Worm (Caenorhabditis elegans) whole organism, L4/young adult: Measurements from ENCODE around the gene T16G12.10.
"Not testable (repeated sequence)": the region's sequence is repeated elsewhere in the genome, so short reads cannot be mapped to it uniquely, and the experiment has no call there.

Experiments
- W03F9.2 ChIP-seq: fragments of 150-350 bp; optimal IDR thresholded peaks from 2 replicates; lab custom pipeline; 2014; ENCODE audit warnings: missing biosample characterization, missing genetic modification characterization
- dao-5 ChIP-seq: sonication (generic microtip); optimal IDR thresholded peaks from 2 replicates; lab custom pipeline; 2016; ENCODE audit warnings: missing genotype, missing genetic modification characterization, moderate library complexity, missing compliant biosample characterization
- him-1 ChIP-seq: sonication (generic microtip); optimal IDR thresholded peaks from 2 replicates; lab custom pipeline; 2016; ENCODE audit warnings: missing genotype, missing genetic modification reagents, missing genetic modification characterization, missing compliant biosample characterization

T16G12.10 gene

DNA sequence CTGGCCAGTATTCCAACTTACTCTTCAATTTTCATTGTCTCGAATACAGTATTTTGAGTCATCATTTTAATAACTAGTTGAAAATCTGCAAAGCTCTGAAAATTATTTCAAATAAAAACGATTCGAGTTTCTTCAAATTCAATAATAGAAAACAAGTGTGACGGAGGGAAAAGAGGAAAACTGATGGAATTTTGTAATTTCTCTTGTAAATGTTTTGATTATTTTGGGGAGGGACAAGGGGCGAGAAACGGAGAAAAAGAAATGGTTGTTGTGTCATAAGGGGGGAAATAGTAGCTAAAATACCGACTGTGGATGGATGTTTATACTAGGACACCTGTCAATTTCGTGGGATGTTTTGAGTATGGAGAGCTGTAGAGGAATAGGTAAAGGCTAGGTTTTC lies 22.2 kb upstream of the T16G12.10 start, which contains the start of gene T16G12.9:
T16G12.9 (minus strand) TSS at position 101 of the 400 bp plus-strand sequence.
- no peak for TF ChIP-seq him-1 (tag; lab: Kevin White, UChicago)
- no peak for TF ChIP-seq dao-5 (tag; lab: Kevin White, UChicago)
- no peak for TF ChIP-seq W03F9.2 (tag; lab: Kevin White, UChicago)

DNA sequence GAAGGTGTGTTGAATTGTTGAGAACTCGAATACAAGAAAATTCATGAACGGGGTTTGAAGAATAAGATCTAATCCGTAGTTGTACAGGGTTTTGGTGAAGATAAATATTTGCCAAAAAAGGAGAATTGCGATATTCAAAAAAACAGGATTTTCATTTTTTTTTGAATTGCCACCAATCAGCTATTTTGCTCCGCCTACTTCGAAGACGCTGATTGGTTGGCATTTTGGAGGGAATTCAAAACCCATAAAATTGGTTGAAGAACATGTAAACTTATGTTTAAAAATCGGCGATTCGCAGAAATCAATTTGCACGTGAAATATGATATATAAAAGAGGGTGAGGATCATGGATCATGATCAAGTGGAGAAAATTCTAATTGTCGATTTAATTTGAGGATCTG lies 20.1 kb upstream of the T16G12.10 start:
- TF ChIP-seq dao-5 (tag; lab: Kevin White, UChicago) (no peak), W03F9.2 (tag; lab: Kevin White, UChicago) (no peak), him-1 (tag; lab: Kevin White, UChicago) (no peak)

DNA sequence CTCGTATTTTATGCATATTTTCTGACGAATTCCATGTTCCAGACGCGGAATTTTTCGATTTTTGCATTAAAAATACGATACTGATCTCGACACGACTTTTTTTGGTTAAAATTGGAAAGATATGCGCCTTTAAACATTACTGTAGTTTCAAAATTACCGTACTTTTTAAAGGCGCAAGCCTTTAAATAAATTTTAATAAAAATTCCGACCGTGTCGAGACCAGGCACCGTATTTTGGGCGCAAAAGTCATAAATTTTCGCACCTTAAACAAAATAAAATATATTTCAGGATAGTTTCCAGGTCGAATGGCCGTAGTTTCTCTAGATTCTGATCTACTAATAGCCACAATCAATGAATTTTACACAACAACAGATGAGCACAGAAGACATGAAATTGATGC lies 13.3 kb upstream of the T16G12.10 start, which contains the start of gene T16G12.6:
T16G12.6 (plus strand) TSS at position 301 of the 400 bp plus-strand sequence.
- TF ChIP-seq dao-5 (tag; lab: Kevin White, UChicago) (no peak), him-1 (tag; lab: Kevin White, UChicago) (no peak), W03F9.2 (tag; lab: Kevin White, UChicago) (no peak)

DNA sequence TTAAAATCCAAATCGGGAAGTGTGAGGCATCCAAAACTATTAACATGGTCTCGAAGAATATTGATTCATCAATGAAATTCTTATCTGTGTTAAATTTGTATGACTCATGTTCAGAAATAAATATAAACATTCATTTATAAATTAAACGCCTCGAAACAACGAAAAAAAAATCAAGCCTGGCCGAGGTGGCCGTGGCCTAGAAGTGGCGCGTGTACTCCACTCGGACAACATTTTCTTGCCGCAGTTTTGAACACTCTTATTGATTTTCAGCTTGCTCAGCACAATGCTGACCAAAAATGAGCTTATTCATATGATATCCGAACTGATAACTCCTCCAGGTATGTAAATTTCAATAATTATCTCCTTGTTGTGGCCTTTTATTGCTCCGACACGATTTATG lies 8.2 kb upstream of the T16G12.10 start, which contains the start of gene ekl-6:
ekl-6 (plus strand) TSS at position 265 of the 400 bp plus-strand sequence.
- TF ChIP-seq W03F9.2 (tag; lab: Kevin White, UChicago), result peak; percentile 51
- TF ChIP-seq dao-5 (tag; lab: Kevin White, UChicago), result no peak

DNA sequence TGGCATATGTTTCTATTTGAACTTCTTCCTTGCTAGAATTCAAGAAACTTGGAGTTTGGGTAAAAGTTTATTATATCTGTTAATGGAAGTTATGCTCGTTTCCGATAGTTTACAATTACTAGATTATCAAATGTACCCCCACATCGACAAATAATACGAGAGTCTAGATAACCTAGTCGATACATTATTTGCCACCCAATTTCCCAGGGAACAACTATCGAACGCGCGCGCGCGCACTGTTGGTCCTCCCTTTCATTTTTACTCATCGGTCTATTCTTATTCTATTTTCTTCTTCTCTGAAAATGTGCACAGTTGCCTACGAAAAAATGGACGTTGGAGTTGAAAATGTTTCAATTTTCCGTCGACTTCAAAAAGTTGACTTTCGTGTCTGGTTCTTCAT lies 4.6 kb upstream of the T16G12.10 start, which contains the start of gene T16G12.13:
T16G12.13 (plus strand) TSS at position 293 of the 400 bp plus-strand sequence.
- TF ChIP-seq him-1 (tag; lab: Kevin White, UChicago) (no peak), W03F9.2 (tag; lab: Kevin White, UChicago) (no peak), dao-5 (tag; lab: Kevin White, UChicago) (no peak)

DNA sequence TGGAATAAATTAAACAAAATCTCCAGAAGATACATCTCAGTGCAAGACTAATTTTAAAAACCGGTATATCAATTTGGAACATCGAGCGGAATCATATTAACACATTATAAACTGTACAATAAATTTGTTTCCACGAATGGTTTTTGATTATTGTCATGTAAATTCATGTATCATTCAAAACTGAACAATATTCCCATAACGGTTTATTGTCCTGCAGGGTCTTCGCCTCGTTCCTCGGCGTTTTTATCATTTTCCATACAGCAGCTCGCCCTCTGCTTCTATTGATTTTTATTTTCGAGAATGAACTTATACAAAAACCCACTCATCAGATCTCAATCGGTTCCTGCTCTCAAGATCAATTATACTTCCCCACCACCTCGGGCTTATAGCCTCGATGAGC lies 3.1 kb upstream of the T16G12.10 start, which contains the start of gene T16G12.8:
T16G12.8 (plus strand) TSS at position 301 of the 400 bp plus-strand sequence.
- TF ChIP-seq him-1 (tag; lab: Kevin White, UChicago) (no peak), dao-5 (tag; lab: Kevin White, UChicago) (no peak), W03F9.2 (tag; lab: Kevin White, UChicago) (no peak)

DNA sequence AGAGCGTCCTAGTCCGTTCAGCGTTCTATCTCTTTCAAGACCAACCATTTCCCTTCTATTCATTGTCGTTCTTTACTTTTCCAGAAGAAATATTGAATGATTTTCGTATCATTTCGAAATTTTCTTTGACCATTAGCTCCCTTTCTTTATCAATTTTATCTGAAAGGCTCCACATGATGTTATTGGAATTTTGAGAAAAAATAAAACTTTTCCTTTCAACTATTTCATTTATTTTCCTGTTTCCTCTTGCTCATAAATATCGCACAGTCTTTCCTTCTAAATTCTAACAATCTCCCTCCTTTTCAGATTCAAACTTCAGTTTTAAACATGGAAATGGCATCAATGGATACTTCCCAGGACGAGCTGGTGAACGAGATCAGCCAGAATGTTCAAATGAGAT lies 1.6 kb upstream of the T16G12.10 start, which contains the start of gene T16G12.4:
T16G12.4 (plus strand) TSS at position 301 of the 400 bp plus-strand sequence.
- TF ChIP-seq dao-5 (tag; lab: Kevin White, UChicago) (no peak), him-1 (tag; lab: Kevin White, UChicago) (no peak), W03F9.2 (tag; lab: Kevin White, UChicago) (no peak)

DNA sequence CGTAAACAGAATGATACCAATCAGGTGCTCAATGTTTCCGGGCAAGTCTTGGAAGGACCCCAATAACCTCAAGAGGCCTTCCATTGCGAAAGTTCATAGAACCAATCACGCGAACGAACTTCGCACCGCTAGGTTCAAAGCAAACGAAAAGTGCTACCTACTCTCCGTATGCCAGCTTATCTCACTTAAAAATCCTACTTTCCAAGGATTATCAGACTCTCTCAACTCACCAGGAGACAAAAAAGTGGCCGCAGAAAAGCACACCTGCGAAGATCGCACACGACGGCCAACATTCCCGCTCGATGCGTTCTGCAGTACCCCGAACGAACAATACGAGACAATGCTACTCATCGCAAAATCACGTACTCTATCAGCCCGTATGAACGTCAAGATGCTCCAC lies 2.6 kb downstream of the T16G12.10 start, which contains the start of gene T16G12.12:
T16G12.12 (plus strand) TSS at position 301 of the 400 bp plus-strand sequence.
- TF ChIP-seq him-1, W03F9.2, dao-5 (tag; lab: Kevin White, UChicago): not testable (repeated sequence)

DNA sequence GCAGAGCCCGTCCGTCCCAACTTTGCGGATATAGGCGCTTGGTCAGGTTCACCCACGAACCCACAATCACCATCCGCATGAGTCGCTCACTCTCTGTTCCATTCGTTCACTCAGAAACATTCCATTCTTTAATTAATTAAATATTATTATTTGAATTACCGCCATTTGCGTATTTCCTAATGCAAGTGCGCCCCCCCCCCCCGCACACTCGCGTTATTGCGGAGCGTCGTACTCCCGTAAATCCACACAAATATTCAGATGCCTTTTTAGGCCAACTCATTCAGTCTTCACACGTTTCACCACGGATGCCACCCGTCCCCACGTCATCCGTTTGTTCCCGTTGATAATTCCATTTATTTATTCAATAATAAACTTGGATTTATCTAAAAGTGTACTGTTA lies 5.6 kb downstream of the T16G12.10 start, which contains the start of gene T16G12.3:
T16G12.3 (plus strand) TSS at position 301 of the 400 bp plus-strand sequence.
- not testable (repeated sequence) for TF ChIP-seq dao-5, him-1, W03F9.2 (tag; lab: Kevin White, UChicago)

DNA sequence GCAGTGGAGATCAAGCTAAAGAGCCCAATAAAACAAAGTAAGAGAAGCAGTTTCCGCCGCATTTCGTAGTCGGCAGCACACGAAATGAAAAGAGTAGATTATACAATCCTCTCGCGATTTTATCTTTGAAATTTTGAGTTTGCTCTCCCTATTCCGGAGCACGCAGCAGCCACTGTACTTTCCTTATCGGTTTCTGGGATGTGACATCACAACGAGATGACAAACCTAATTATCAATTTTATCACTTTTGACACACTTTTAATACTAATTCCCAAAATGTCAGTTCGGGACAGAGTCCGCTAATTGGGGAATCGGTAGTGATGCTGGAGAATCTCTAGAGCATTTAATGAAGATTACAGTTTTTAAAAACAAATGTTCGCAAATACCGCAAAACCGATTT lies 6.3 kb downstream of the T16G12.10 start, which contains the start of gene T16G12.1:
T16G12.1 (minus strand) TSS at position 176 of the 400 bp plus-strand sequence.
- no peak for TF ChIP-seq W03F9.2 (tag; lab: Kevin White, UChicago)
- no peak for TF ChIP-seq dao-5 (tag; lab: Kevin White, UChicago)
- TF ChIP-seq him-1 (tag; lab: Kevin White, UChicago), result no peak

DNA sequence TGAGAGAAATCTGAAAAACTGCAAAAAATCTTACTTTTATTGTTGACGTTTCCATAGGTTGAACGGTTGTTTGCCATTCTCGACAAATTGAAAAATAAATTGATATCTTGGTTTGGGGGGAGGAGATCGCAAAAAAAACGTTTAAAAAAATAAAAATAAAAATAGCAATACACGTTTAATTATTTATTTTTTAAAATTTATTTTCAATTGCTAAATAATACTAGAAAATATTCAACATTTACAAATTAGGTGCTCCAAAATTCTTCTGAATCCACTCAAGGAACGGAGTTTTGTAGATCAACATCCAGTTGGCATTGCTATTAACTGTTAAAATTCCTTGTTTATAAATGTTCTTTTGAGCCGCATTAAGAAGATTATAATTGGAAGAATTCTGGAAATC lies 15.9 kb downstream of the T16G12.10 start, which contains the start of gene T16G12.7:
T16G12.7 (minus strand) TSS at position 101 of the 400 bp plus-strand sequence.
- no peak for TF ChIP-seq him-1 (tag; lab: Kevin White, UChicago)
- no peak for TF ChIP-seq dao-5 (tag; lab: Kevin White, UChicago)
- TF ChIP-seq W03F9.2 (tag; lab: Kevin White, UChicago), result no peak

DNA sequence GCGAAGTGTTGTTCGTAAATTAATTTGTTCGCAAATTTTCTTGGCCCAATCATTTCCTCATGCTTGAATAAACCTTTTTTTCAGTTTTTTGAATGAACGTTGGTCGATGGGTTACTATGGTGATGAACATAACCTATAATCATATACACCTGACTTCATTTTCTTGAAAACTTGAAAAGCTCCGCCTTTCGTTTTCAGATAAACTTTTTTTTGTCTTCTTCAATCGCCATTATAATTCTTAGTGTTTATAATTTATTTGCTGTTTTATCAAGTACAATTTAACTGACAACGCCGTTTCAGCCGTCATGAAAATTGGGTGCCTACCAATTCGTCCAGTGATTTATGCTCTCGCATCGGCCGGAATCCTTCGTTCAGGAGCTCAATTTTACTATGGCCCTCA lies 18.8 kb downstream of the T16G12.10 start, which contains the start of gene M04D8.7:
M04D8.7 (plus strand) TSS at position 301 of the 400 bp plus-strand sequence.
- no peak for TF ChIP-seq dao-5 (tag; lab: Kevin White, UChicago)
- no peak for TF ChIP-seq W03F9.2 (tag; lab: Kevin White, UChicago)
- TF ChIP-seq him-1 (tag; lab: Kevin White, UChicago), result no peak

DNA sequence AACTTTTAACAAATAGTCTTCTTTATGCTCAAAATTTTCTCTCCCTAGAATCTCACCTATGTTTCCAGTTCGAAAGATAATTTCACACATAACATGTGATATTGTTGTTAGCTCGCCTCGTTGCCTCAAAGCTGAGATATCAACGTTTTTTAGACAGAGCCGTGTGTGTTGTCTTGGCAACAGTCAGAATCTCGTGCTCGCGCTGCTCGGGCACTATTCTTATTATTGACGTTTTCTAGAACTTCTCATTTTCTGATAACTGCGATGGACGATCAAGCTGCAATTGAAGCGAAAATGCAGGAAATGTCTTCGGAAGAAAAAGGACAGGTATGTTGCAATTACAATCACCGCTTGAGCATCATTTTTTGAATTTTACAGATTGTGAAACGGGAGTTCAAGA lies 20.1 kb downstream of the T16G12.10 start, which contains the start of gene xbx-3:
xbx-3 (plus strand) TSS at position 163 of the 400 bp plus-strand sequence.
- TF ChIP-seq him-1 (tag; lab: Kevin White, UChicago), result no peak
- no peak for TF ChIP-seq dao-5 (tag; lab: Kevin White, UChicago)
- TF ChIP-seq W03F9.2 (tag; lab: Kevin White, UChicago), result no peak
